Worm (Caenorhabditis elegans): ENCODE measurements around the gene C04C11.1.

DNA sequence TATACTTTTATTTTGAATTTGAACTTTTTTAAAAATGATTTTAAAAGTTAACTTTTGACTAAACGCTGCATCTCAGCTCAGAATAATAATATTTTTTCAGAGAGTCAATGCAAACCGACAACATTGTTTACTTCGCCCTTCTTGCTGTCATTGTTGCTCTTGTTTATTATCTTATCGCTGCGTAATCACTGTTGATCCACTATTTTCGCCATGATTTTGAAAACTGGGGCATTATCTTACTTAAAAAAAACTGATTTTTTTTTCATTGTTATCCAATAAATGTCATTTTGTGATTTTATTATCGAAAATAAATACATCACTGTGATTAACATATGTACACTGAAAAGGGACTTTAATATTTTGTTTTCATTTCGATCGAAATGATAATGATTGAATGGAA lies 17.7 kb upstream of the C04C11.1 start:
- TF ChIP-seq unc-39 (tag; optimal IDR thresholded peaks at IDR 0.05) (no peak), ZK546.5 (tag; optimal IDR thresholded peaks at IDR 0.05) (no peak), skn-1 (tag; optimal IDR thresholded peaks at IDR 0.05) (no peak), ceh-28 (tag; optimal IDR thresholded peaks at IDR 0.05) (no peak), unc-62 (GFP tag; optimal IDR thresholded peaks at IDR 0.05) (no peak), ceh-9 (tag; optimal IDR thresholded peaks at IDR 0.05) (no peak), nhr-76 (tag; optimal IDR thresholded peaks at IDR 0.05) (no peak), nhr-237 (tag; optimal IDR thresholded peaks at IDR 0.05) (no peak), nhr-12 (tag; optimal IDR thresholded peaks at IDR 0.05) (no peak)

All from whole organism, L3 larva.